Fruit fly (Drosophila melanogaster) whole organism, wandering third instar larva: ENCODE measurements around the gene Der-2.

Experiments
- Abd-B ChIP-seq: fragments of >200 bp; optimal IDR thresholded peaks from 2 replicates; lab custom pipeline; 2017; ENCODE audit warnings: missing biosample characterization, missing genetic modification characterization
- CrebA ChIP-seq: fragments of 200-800 bp; sonication (Bioruptor generic); optimal IDR thresholded peaks from 2 replicates; lab custom pipeline; 2016; ENCODE audit warnings: missing biosample characterization, mild to moderate bottlenecking, missing genetic modification characterization, borderline replicate concordance
- Dfd ChIP-seq: fragments of >200 bp; optimal IDR thresholded peaks from 2 replicates; lab custom pipeline; 2017; ENCODE audit warnings: missing biosample characterization, missing genetic modification characterization
- GATAd ChIP-seq: sonication (Bioruptor generic); optimal IDR thresholded peaks from 2 replicates; lab custom pipeline; 2016; ENCODE audit warnings: missing biosample characterization, missing genetic modification characterization
- Hnf4 ChIP-seq: fragments of 200-800 bp; sonication (Bioruptor generic); optimal IDR thresholded peaks from 2 replicates; lab custom pipeline; 2016; ENCODE audit warnings: missing biosample characterization, mild to moderate bottlenecking, missing genetic modification characterization
- Jra ChIP-seq: sonication (Bioruptor generic); optimal IDR thresholded peaks from 2 replicates; lab custom pipeline; 2016; ENCODE audit warnings: missing biosample characterization, missing genetic modification characterization
- Myc ChIP-seq: fragments of >200 bp; optimal IDR thresholded peaks from 2 replicates; lab custom pipeline; 2017
- N ChIP-seq: fragments of >200 bp; optimal IDR thresholded peaks from 2 replicates; lab custom pipeline; 2018; ENCODE audit warnings: missing biosample characterization, missing external identifiers, missing genetic modification characterization
- OdsH ChIP-seq: fragments of 200-800 bp; sonication (Bioruptor generic); optimal IDR thresholded peaks from 2 replicates; lab custom pipeline; 2016; ENCODE audit warnings: missing biosample characterization, mild to moderate bottlenecking, missing genetic modification characterization
- Rel ChIP-seq, 2 experiments: fragments of 200-800 bp; sonication (Bioruptor generic) in 1 of 2; optimal IDR thresholded peaks; 2 replicates in 1 of 2; 3 replicates in 1 of 2; lab custom pipeline; 2016 to 2019; ENCODE audit warnings: mild to moderate bottlenecking in 2 of 2, missing biosample characterization in 2 of 2, missing genetic modification characterization in 2 of 2, moderate library complexity in 1 of 2
- br ChIP-seq: fragments of 200-800 bp; sonication (Bioruptor generic); optimal IDR thresholded peaks from 2 replicates; lab custom pipeline; 2016; ENCODE audit warnings: missing biosample characterization, missing genetic modification characterization
- dl ChIP-seq, 2 experiments: fragments of 175-275, 200-275 bp in 1 of 2; fragments of 200-275 bp in 1 of 2; sonication (Bioruptor generic); optimal IDR thresholded peaks; lab custom pipeline; 2018; ENCODE audit warnings: mild to moderate bottlenecking in 2 of 2, missing biosample characterization in 2 of 2, missing genetic modification characterization in 2 of 2, moderate library complexity in 2 of 2; ENCODE audit not compliant: partially characterized antibody in 2 of 2, insufficient read depth in 1 of 2
- dsf ChIP-seq: sonication (Bioruptor generic); optimal IDR thresholded peaks from 2 replicates; lab custom pipeline; 2016; ENCODE audit warnings: missing biosample characterization, missing genetic modification characterization, borderline replicate concordance
- ey ChIP-seq: fragments of 200-800 bp; sonication (Bioruptor generic); optimal IDR thresholded peaks from 2 replicates; lab custom pipeline; 2016; ENCODE audit warnings: missing biosample characterization, missing genetic modification characterization
- foxo ChIP-seq, 2 experiments: fragments of 200-800 bp; sonication (Bioruptor generic); optimal IDR thresholded peaks; 2 replicates in 1 of 2; 3 replicates in 1 of 2; lab custom pipeline; 2016 to 2017; ENCODE audit warnings: missing biosample characterization in 2 of 2, missing genetic modification characterization in 2 of 2
- rgr ChIP-seq: fragments of 200-800 bp; sonication (Bioruptor generic); optimal IDR thresholded peaks from 3 replicates; lab custom pipeline; 2016; ENCODE audit warnings: missing biosample characterization, mild to moderate bottlenecking, missing genetic modification characterization
- woc ChIP-seq: sonication (Bioruptor generic); optimal IDR thresholded peaks from 2 replicates; lab custom pipeline; 2016; ENCODE audit warnings: missing biosample characterization, mild to moderate bottlenecking, missing genetic modification characterization

The Der-2 gene

DNA sequence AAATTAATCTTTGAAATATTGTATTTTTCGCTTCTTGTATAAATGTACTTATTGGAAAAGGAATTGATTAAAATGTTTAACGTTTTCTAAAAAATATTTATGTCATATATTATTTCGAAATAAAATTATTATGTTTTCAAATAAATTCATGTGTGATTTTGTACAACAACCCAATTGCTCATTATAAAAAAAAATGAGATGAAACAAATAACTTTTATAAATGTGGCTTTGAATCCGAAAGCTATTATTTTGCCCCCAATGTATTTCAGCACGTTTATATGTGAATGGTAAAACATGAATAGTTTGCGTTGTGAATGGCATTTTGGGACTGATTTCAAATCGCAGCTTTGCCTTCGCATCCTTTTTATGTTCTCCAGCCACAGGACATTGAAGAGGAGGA, 49.4 kb downstream of the Der-2 start, which contains the start of gene CG14881:
CG14881 (plus strand) TSS at position 301 of the 400 bp plus-strand sequence.
- no peak for TF ChIP-seq foxo (GFP tag; optimal IDR thresholded peaks at IDR 0.05; lab: Kevin White, UChicago)
- no peak for TF ChIP-seq dl (GFP tag; optimal IDR thresholded peaks at IDR 0.05; lab: Kevin White, UChicago; ENCODE audit: insufficient read depth in 1 of 2, partially characterized antibody in 2 of 2)
- no peak for TF ChIP-seq GATAd (GFP tag; lab: Kevin White, UChicago)
- TF ChIP-seq Abd-B (GFP tag; lab: Kevin White, UChicago) = no peak
- no peak for TF ChIP-seq Jra
- TF ChIP-seq OdsH (GFP tag; lab: Kevin White, UChicago) = no peak
- no peak for TF ChIP-seq woc (GFP tag; lab: Kevin White, UChicago)
- TF ChIP-seq Rel (GFP tag; optimal IDR thresholded peaks at IDR 0.05; lab: Kevin White, UChicago) = no peak
- TF ChIP-seq Rel (tag; optimal IDR thresholded peaks at IDR 0.05; lab: Kevin White, UChicago) = no peak
- TF ChIP-seq ey (GFP tag; lab: Kevin White, UChicago) = no peak
- TF ChIP-seq CrebA (GFP tag; lab: Kevin White, UChicago) = no peak
- TF ChIP-seq Dfd (GFP tag; lab: Kevin White, UChicago) = no peak
- no peak for TF ChIP-seq br (GFP tag; lab: Kevin White, UChicago)
- TF ChIP-seq dsf (GFP tag; lab: Kevin White, UChicago) = no peak
- TF ChIP-seq Myc (lab: Kevin White, UChicago) = no peak
- no peak for TF ChIP-seq rgr
- TF ChIP-seq N (GFP tag; lab: Kevin White, UChicago) = no peak
- TF ChIP-seq Hnf4 (GFP tag; lab: Kevin White, UChicago) = no peak
